Worm (Caenorhabditis elegans) whole organism, L1 larva: ENCODE results near the gene C09B9.7.
A peak's percentile ranks its signal among the peaks of the same experiment; 100 is the strongest.

Experiments
- C04F5.9 ChIP-seq: sonication (generic microtip); optimal IDR thresholded peaks from 2 replicates; lab custom pipeline; 2016; ENCODE audit warnings: missing genetic modification characterization, missing compliant biosample characterization
- C16A3.4 ChIP-seq: fragments of 150-350 bp; optimal IDR thresholded peaks from 2 replicates; lab custom pipeline; 2014; ENCODE audit warnings: missing biosample characterization, missing genetic modification characterization
- C34B4.2 ChIP-seq: sonication (generic microtip); optimal IDR thresholded peaks from 2 replicates; lab custom pipeline; 2017; ENCODE audit warnings: mild to moderate bottlenecking, missing genetic modification characterization, missing compliant biosample characterization
- aha-1 ChIP-seq: fragments of 150-350 bp; optimal IDR thresholded peaks from 2 replicates; lab custom pipeline; 2014; ENCODE audit warnings: missing biosample characterization, missing genetic modification characterization
- aly-2 ChIP-seq: fragments of 150-350 bp; optimal IDR thresholded peaks from 2 replicates; lab custom pipeline; 2014; ENCODE audit warnings: missing biosample characterization, missing genetic modification characterization
- ama-1 ChIP-seq: fragments of 150-350 bp; optimal IDR thresholded peaks from 2 replicates; lab custom pipeline; 2014
- blmp-1 ChIP-seq: fragments of 150-350 bp; optimal IDR thresholded peaks from 2 replicates; lab custom pipeline; 2014; ENCODE audit warnings: missing biosample characterization, missing genetic modification characterization
- ceh-63 ChIP-seq: fragments of 200-800 bp; sonication (Bioruptor generic); optimal IDR thresholded peaks from 2 replicates; lab custom pipeline; 2018; ENCODE audit warnings: mild to moderate bottlenecking, missing genetic modification characterization, missing compliant biosample characterization
- ceh-8 ChIP-seq: fragments of 200-800 bp; sonication (Bioruptor generic); optimal IDR thresholded peaks from 2 replicates; lab custom pipeline; 2018; ENCODE audit warnings: mild to moderate bottlenecking, missing genetic modification characterization, moderate library complexity, missing compliant biosample characterization
- ceh-82 ChIP-seq, 3 experiments: fragments of 150-350 bp in 1 of 3; sonication (generic microtip) in 2 of 3; optimal IDR thresholded peaks; 2 replicates each; lab custom pipeline; 2014 to 2017; ENCODE audit warnings: missing biosample characterization in 3 of 3, missing genetic modification characterization in 3 of 3
- ces-1 ChIP-seq: fragments of 150-350 bp; optimal IDR thresholded peaks from 2 replicates; lab custom pipeline; 2014; ENCODE audit warnings: missing biosample characterization, missing genetic modification reagents, missing genetic modification characterization
- dpl-1 ChIP-seq, 3 experiments: fragments of 150-350 bp in 2 of 3; sonication (generic microtip) in 1 of 3; optimal IDR thresholded peaks; 2 replicates each; lab custom pipeline; 2014 to 2017; ENCODE audit warnings: missing biosample characterization in 3 of 3, missing genetic modification characterization in 3 of 3, missing genetic modification reagents in 3 of 3
- dsc-1 ChIP-seq: sonication (generic microtip); optimal IDR thresholded peaks from 2 replicates; lab custom pipeline; 2016; ENCODE audit warnings: mild to moderate bottlenecking, missing genetic modification characterization, missing compliant biosample characterization
- efl-1 ChIP-seq, 4 experiments: fragments of 150-350 bp; optimal IDR thresholded peaks in 3 of 4; peaks in 1 of 4; 1 replicate in 1 of 4; 2 replicates in 3 of 4; lab custom pipeline; 2014; ENCODE audit warnings: missing biosample characterization in 2 of 4, missing genetic modification characterization in 2 of 4, missing genetic modification reagents in 2 of 4
- egl-13 ChIP-seq: sonication (generic microtip); optimal IDR thresholded peaks from 2 replicates; lab custom pipeline; 2016; ENCODE audit warnings: missing genotype, missing genetic modification reagents, missing genetic modification characterization, missing compliant biosample characterization
- fkh-10 ChIP-seq: sonication (generic microtip); optimal IDR thresholded peaks from 2 replicates; lab custom pipeline; 2017; ENCODE audit warnings: missing biosample characterization, missing genetic modification reagents, missing genetic modification characterization
- fkh-4 ChIP-seq: sonication (generic microtip); optimal IDR thresholded peaks from 2 replicates; lab custom pipeline; 2016; ENCODE audit warnings: missing compliant biosample characterization, missing genetic modification characterization, borderline replicate concordance
- fkh-8 ChIP-seq: sonication (generic microtip); optimal IDR thresholded peaks from 2 replicates; lab custom pipeline; 2016; ENCODE audit warnings: mild to moderate bottlenecking, missing genetic modification characterization, missing compliant biosample characterization
- hlh-17 ChIP-seq: fragments of 200-800 bp; sonication (Bioruptor generic); optimal IDR thresholded peaks from 2 replicates; lab custom pipeline; 2018; ENCODE audit warnings: missing genetic modification characterization, mild to moderate bottlenecking, missing compliant biosample characterization, moderate library complexity, borderline replicate concordance
- hlh-4 ChIP-seq: sonication (generic microtip); optimal IDR thresholded peaks from 2 replicates; lab custom pipeline; 2016; ENCODE audit warnings: mild to moderate bottlenecking, missing genetic modification characterization, missing compliant biosample characterization
- hpl-2 ChIP-seq: fragments of 150-350 bp; optimal IDR thresholded peaks from 2 replicates; lab custom pipeline; 2014; ENCODE audit warnings: missing biosample characterization, missing genetic modification reagents, missing genetic modification characterization
- irx-1 ChIP-seq: sonication (generic microtip); optimal IDR thresholded peaks from 2 replicates; lab custom pipeline; 2016; ENCODE audit warnings: missing genetic modification characterization, missing compliant biosample characterization
- lin-15B ChIP-seq: fragments of 150-350 bp; sonication (generic microtip); optimal IDR thresholded peaks from 3 replicates; lab custom pipeline; 2014; ENCODE audit warnings: missing biosample characterization, missing genetic modification characterization
- lin-35 ChIP-seq, 2 experiments: fragments of 150-350 bp; optimal IDR thresholded peaks; 2 replicates each; lab custom pipeline; 2014; ENCODE audit warnings: missing biosample characterization in 2 of 2, missing genetic modification characterization in 2 of 2, missing genetic modification reagents in 2 of 2
- lin-39 ChIP-seq: fragments of 150-350 bp; optimal IDR thresholded peaks from 2 replicates; lab custom pipeline; 2014; ENCODE audit warnings: missing biosample characterization, missing genetic modification reagents, missing genetic modification characterization
- lsy-2 ChIP-seq, 2 experiments: fragments of 150-350 bp; optimal IDR thresholded peaks; 2 replicates each; lab custom pipeline; 2014; ENCODE audit warnings: missing biosample characterization in 2 of 2, missing genetic modification characterization in 2 of 2
- mab-9 ChIP-seq: fragments of 200-800 bp; sonication (Bioruptor generic); IDR thresholded peaks from 2 replicates; pipeline ENCODE4 v1.3.6; 2022; ENCODE audit warnings: missing genetic modification reagents, missing genetic modification characterization, missing compliant biosample characterization
- mdl-1 ChIP-seq, 2 experiments: fragments of 150-350 bp; optimal IDR thresholded peaks; 2 replicates each; lab custom pipeline; 2014 to 2017; ENCODE audit warnings: missing biosample characterization in 2 of 2, missing genetic modification characterization in 2 of 2, inconsistent platforms in 1 of 2
- nhr-11 ChIP-seq: fragments of 150-350 bp; optimal IDR thresholded peaks from 2 replicates; lab custom pipeline; 2014; ENCODE audit warnings: missing biosample characterization, missing genetic modification characterization
- nhr-12 ChIP-seq: sonication (generic microtip); optimal IDR thresholded peaks from 2 replicates; lab custom pipeline; 2017; ENCODE audit warnings: missing biosample characterization, missing genetic modification characterization
- nhr-19 ChIP-seq: fragments of 200-800 bp; sonication (Bioruptor generic); conservative IDR thresholded peaks from 2 replicates; pipeline ENCODE4 v1.3.6; 2022; ENCODE audit warnings: missing genetic modification characterization, missing compliant biosample characterization
- nhr-20 ChIP-seq: sonication (generic microtip); optimal IDR thresholded peaks from 2 replicates; lab custom pipeline; 2016; ENCODE audit warnings: mild to moderate bottlenecking, missing genetic modification characterization, missing compliant biosample characterization
- nhr-237 ChIP-seq: fragments of 150-350 bp; optimal IDR thresholded peaks from 2 replicates; lab custom pipeline; 2014; ENCODE audit warnings: missing biosample characterization, missing genetic modification characterization
- nhr-47 ChIP-seq: sonication (generic microtip); optimal IDR thresholded peaks from 2 replicates; lab custom pipeline; 2016; ENCODE audit warnings: mild to moderate bottlenecking, missing genetic modification characterization, moderate library complexity, missing compliant biosample characterization
- nhr-76 ChIP-seq: sonication (generic microtip); optimal IDR thresholded peaks from 2 replicates; lab custom pipeline; 2017; ENCODE audit warnings: missing biosample characterization, missing genetic modification characterization
- nhr-77 ChIP-seq: fragments of 150-350 bp; optimal IDR thresholded peaks from 2 replicates; lab custom pipeline; 2014; ENCODE audit warnings: missing biosample characterization, missing genetic modification characterization
- nhr-84 ChIP-seq: sonication (generic microtip); optimal IDR thresholded peaks from 2 replicates; lab custom pipeline; 2017; ENCODE audit warnings: missing biosample characterization, missing genetic modification characterization
- nhr-85 ChIP-seq: sonication (generic microtip); peaks from one replicate; lab custom pipeline; 2016; ENCODE audit warnings: missing genetic modification characterization, inconsistent platforms, missing compliant biosample characterization
- nhr-90 ChIP-seq: sonication (generic microtip); optimal IDR thresholded peaks from 2 replicates; lab custom pipeline; 2016; ENCODE audit warnings: mild to moderate bottlenecking, missing genetic modification characterization, missing compliant biosample characterization; ENCODE audit not compliant: poor library complexity
- pag-3 ChIP-seq: sonication (generic microtip); optimal IDR thresholded peaks from 2 replicates; lab custom pipeline; 2017; ENCODE audit warnings: missing genetic modification characterization, mild to moderate bottlenecking, missing compliant biosample characterization, antibody characterized with exemption, borderline replicate concordance; ENCODE audit not compliant: insufficient read depth
- pax-3 ChIP-seq: fragments of 200-800 bp; sonication (Bioruptor generic); optimal IDR thresholded peaks from 2 replicates; lab custom pipeline; 2018; ENCODE audit warnings: mild to moderate bottlenecking, missing genetic modification characterization, moderate library complexity, missing compliant biosample characterization
- pqm-1 ChIP-seq: sonication (generic microtip); optimal IDR thresholded peaks from 3 replicates; lab custom pipeline; 2017; ENCODE audit warnings: missing biosample characterization, missing genetic modification characterization
- skn-1 ChIP-seq: fragments of 150-350 bp; optimal IDR thresholded peaks from 2 replicates; lab custom pipeline; 2014; ENCODE audit warnings: missing biosample characterization, missing genetic modification characterization
- snpc-4 ChIP-seq: fragments of 150-350 bp; optimal IDR thresholded peaks from 2 replicates; lab custom pipeline; 2014; ENCODE audit warnings: missing biosample characterization, missing genetic modification characterization
- snu-23 ChIP-seq: sonication (generic microtip); optimal IDR thresholded peaks from 2 replicates; lab custom pipeline; 2016; ENCODE audit warnings: missing genetic modification characterization, missing compliant biosample characterization
- sup-37 ChIP-seq: fragments of 200-800 bp; sonication (Bioruptor generic); optimal IDR thresholded peaks from 2 replicates; lab custom pipeline; 2018; ENCODE audit warnings: mild to moderate bottlenecking, missing genetic modification characterization, missing compliant biosample characterization
- tbx-2 ChIP-seq: sonication (generic microtip); optimal IDR thresholded peaks from 2 replicates; lab custom pipeline; 2016; ENCODE audit warnings: missing genetic modification characterization, missing compliant biosample characterization
- tlp-1 ChIP-seq: fragments of 150-350 bp; optimal IDR thresholded peaks from 2 replicates; lab custom pipeline; 2014; ENCODE audit warnings: missing biosample characterization, missing genetic modification characterization
- unc-130 ChIP-seq: fragments of 150-350 bp; optimal IDR thresholded peaks from 2 replicates; lab custom pipeline; 2017; ENCODE audit warnings: missing biosample characterization, missing genetic modification characterization, inconsistent platforms
- unc-30 ChIP-seq: sonication (generic microtip); optimal IDR thresholded peaks from 2 replicates; lab custom pipeline; 2017; ENCODE audit warnings: missing biosample characterization, missing genetic modification characterization
- unc-86 ChIP-seq: sonication (generic microtip); optimal IDR thresholded peaks from 2 replicates; lab custom pipeline; 2016; ENCODE audit warnings: missing genetic modification characterization, missing compliant biosample characterization
- unc-98 ChIP-seq: fragments of 200-800 bp; sonication (Bioruptor generic); IDR thresholded peaks from 2 replicates; pipeline ENCODE4 v1.3.6; 2022; ENCODE audit warnings: missing genetic modification characterization, missing compliant biosample characterization
- zag-1 ChIP-seq: fragments of 150-350 bp; optimal IDR thresholded peaks from 2 replicates; lab custom pipeline; 2014; ENCODE audit warnings: missing biosample characterization, missing genetic modification characterization
- zip-4 ChIP-seq: fragments of 200-800 bp; sonication (Bioruptor generic); optimal IDR thresholded peaks from 2 replicates; lab custom pipeline; 2018; ENCODE audit warnings: mild to moderate bottlenecking, missing genetic modification characterization, moderate library complexity, missing compliant biosample characterization

C09B9.7 gene

DNA sequence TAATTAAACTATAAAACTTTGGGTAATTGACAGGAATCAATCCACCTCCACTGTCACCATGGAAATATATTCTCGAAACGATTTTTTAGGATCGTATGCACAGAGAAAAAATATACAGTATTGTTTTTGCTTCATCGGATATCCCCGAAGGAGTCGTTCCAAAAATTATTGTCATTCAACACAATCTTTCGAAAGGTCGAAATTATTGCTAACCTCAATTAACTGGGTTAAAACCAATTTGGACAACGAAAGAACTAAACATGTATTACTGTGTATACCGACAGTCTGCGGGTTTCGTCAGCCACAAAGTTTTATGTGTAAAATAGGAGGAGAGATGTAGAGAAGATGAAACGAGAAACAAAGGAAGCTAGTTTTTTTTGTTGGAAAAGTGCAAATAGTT, 2.4 kb upstream of the C09B9.7 start (continued):
- no peak for TF ChIP-seq nhr-84
- TF ChIP-seq unc-30 = no peak
- no peak for TF ChIP-seq C34B4.2 (tag; lab: Kevin White, UChicago)
- TF ChIP-seq hlh-17 (GFP tag; lab: Kevin White, UChicago) = no peak
- TF ChIP-seq nhr-90 (tag; lab: Kevin White, UChicago) = peak; percentile 70
- TF ChIP-seq nhr-77 (tag; lab: Kevin White, UChicago) = no peak
- no peak for TF ChIP-seq fkh-10 (GFP tag; lab: Kevin White, UChicago)
- TF ChIP-seq aha-1 (tag; lab: Kevin White, UChicago) = no peak
- peak; percentile 66 for TF ChIP-seq nhr-19 (GFP tag; lab: Robert Waterston, UW)
- TF ChIP-seq pax-3 (tag; lab: Kevin White, UChicago) = no peak
- TF ChIP-seq ceh-63 = no peak
- no peak for TF ChIP-seq nhr-76 (tag; lab: Kevin White, UChicago)
- no peak for TF ChIP-seq nhr-11 (tag; lab: Kevin White, UChicago)
- peak; percentile 75 for TF ChIP-seq nhr-85
- TF ChIP-seq hpl-2 (GFP tag; lab: Kevin White, UChicago) = no peak
- TF ChIP-seq egl-13 (tag; lab: Kevin White, UChicago) = no peak
- TF ChIP-seq aly-2 (tag; lab: Kevin White, UChicago) = peak; percentile 35
- peak; percentile 60 for TF ChIP-seq nhr-20
- no peak for TF ChIP-seq lsy-2 (tag; optimal IDR thresholded peaks at IDR 0.05; lab: Kevin White, UChicago)
- no peak for TF ChIP-seq tlp-1
- no peak for TF ChIP-seq unc-98 (GFP tag; lab: Robert Waterston, UW)
- no peak for TF ChIP-seq sup-37 (GFP tag; lab: Kevin White, UChicago)
- TF ChIP-seq snu-23 (GFP tag; lab: Kevin White, UChicago) = no peak
- TF ChIP-seq nhr-237 (tag; lab: Kevin White, UChicago) = no peak
- no peak for TF ChIP-seq zip-4 (GFP tag; lab: Kevin White, UChicago)
- no peak for TF ChIP-seq mab-9 (GFP tag; lab: Robert Waterston, UW)
- peak in 1 of 2 experiments; percentile 4 for TF ChIP-seq lin-35 (GFP tag; optimal IDR thresholded peaks at IDR 0.05; lab: Kevin White, UChicago)
- TF ChIP-seq tbx-2 (tag; lab: Kevin White, UChicago) = no peak
- no peak for TF ChIP-seq lin-15B (tag; lab: Kevin White, UChicago)
- no peak for TF ChIP-seq pqm-1 (tag; lab: Kevin White, UChicago)
- no peak for TF ChIP-seq mdl-1 (tag; optimal IDR thresholded peaks at IDR 0.05; lab: Kevin White, UChicago)
- TF ChIP-seq zag-1 (tag; lab: Kevin White, UChicago) = no peak
- no peak for TF ChIP-seq lin-39
- TF ChIP-seq C04F5.9 = no peak
- TF ChIP-seq ceh-8 (GFP tag; lab: Kevin White, UChicago) = no peak
- TF ChIP-seq fkh-4 = no peak
- TF ChIP-seq irx-1 (tag; lab: Kevin White, UChicago) = no peak
- no peak for TF ChIP-seq ces-1 (GFP tag; lab: Kevin White, UChicago)
- no peak for TF ChIP-seq C16A3.4 (tag; lab: Kevin White, UChicago)
- TF ChIP-seq blmp-1 = no peak
- no peak for TF ChIP-seq dsc-1 (tag; lab: Kevin White, UChicago)
- no peak for TF ChIP-seq nhr-12 (tag; lab: Kevin White, UChicago)
- TF ChIP-seq ama-1 (lab: Kevin White, UChicago) = no peak
- no peak for TF ChIP-seq unc-130 (tag; lab: Kevin White, UChicago)
- TF ChIP-seq ceh-82 (tag; optimal IDR thresholded peaks at IDR 0.05; lab: Kevin White, UChicago) = no peak
- TF ChIP-seq skn-1 (tag; lab: Kevin White, UChicago) = no peak
- TF ChIP-seq nhr-47 (tag; lab: Kevin White, UChicago) = peak; percentile 52
- TF ChIP-seq hlh-4 (tag; lab: Kevin White, UChicago) = no peak
- TF ChIP-seq snpc-4 = peak; percentile 96
- peak in 1 of 2 experiments; percentile 12 for TF ChIP-seq efl-1 (optimal IDR thresholded peaks at IDR 0.05; lab: Kevin White, UChicago)
- TF ChIP-seq efl-1 (GFP tag; optimal IDR thresholded peaks at IDR 0.05 in 1 of 2; lab: Kevin White, UChicago) = no peak
- no peak for TF ChIP-seq pag-3 (tag; lab: Kevin White, UChicago)
- no peak for TF ChIP-seq fkh-8 (tag; lab: Kevin White, UChicago)
- TF ChIP-seq unc-86 (tag; lab: Kevin White, UChicago) = no peak
- TF ChIP-seq dpl-1 (GFP tag; optimal IDR thresholded peaks at IDR 0.05; lab: Kevin White, UChicago) = no peak
